Worm (Caenorhabditis elegans) whole organism, early embryonic: ENCODE measurements around the gene F53C3.11.

Source experiments
- ama-1 ChIP-seq: fragments of 150-350 bp; optimal IDR thresholded peaks from 2 replicates; lab custom pipeline; 2014
- flt-1 ChIP-seq: fragments of 200-800 bp; sonication (Bioruptor generic); IDR thresholded peaks from 2 replicates; pipeline ENCODE4 v1.3.6; 2022; ENCODE audit warnings: missing genetic modification characterization, missing compliant biosample characterization
- pes-1 ChIP-seq: fragments of 200-800 bp; sonication (Bioruptor generic); IDR thresholded peaks from 2 replicates; pipeline ENCODE4 v1.3.6; 2022; ENCODE audit warnings: missing genetic modification reagents, missing genetic modification characterization, missing compliant biosample characterization
- tbx-11 ChIP-seq: fragments of 200-800 bp; sonication (Bioruptor generic); IDR thresholded peaks from 2 replicates; pipeline ENCODE4 v1.3.6; 2022; ENCODE audit warnings: missing genetic modification characterization, missing compliant biosample characterization

DNA sequence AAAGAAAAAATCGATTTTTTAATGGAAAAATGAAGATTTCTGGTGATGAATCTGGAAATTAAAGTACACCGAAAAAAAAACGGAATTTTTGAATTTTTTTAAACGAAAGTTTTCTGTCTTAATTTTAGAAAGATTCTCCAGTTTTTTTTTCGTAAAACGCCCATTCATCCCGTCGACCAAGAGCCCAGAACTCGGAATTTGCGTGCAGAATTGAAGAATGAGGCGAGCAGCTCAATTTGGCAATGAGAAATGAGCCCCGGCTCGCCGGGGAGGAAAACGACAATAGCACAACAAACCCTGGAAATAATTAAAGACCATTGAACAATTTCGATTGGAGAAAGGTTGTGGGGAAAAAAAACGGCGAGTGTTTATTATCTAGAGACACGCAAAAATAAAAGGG lies 25.3 kb upstream of the F53C3.11 start:
- TF ChIP-seq pes-1, result no peak
- TF ChIP-seq ama-1 (lab: Kevin White, UChicago), result no peak
- TF ChIP-seq flt-1 (GFP tag; lab: Robert Waterston, UW), result no peak
- no peak for TF ChIP-seq tbx-11 (GFP tag; lab: Robert Waterston, UW)
